Fruit fly (Drosophila melanogaster) whole organism, embryonic: ENCODE measurements around the gene Nep2.

ENCODE experiments used
- Ada2b ChIP-seq: fragments of 200-800 bp; sonication (Bioruptor generic); IDR thresholded peaks from 2 replicates; pipeline ENCODE4 v1.3.6; 2022; ENCODE audit warnings: missing biosample characterization, missing genetic modification characterization
- B-H2 ChIP-seq: fragments of 200-800 bp; sonication (Bioruptor generic); optimal IDR thresholded peaks from 2 replicates; lab custom pipeline; 2018; ENCODE audit warnings: missing biosample characterization, mild to moderate bottlenecking, missing genetic modification characterization
- Blimp-1 ChIP-seq: fragments of 200-800 bp; sonication (Bioruptor generic); optimal IDR thresholded peaks from 3 replicates; lab custom pipeline; 2018; ENCODE audit warnings: missing biosample characterization, missing genetic modification characterization, mild to moderate bottlenecking, moderate library complexity, missing genetic modification reagents
- BtbVII ChIP-seq: fragments of 200-800 bp; sonication (Bioruptor generic); optimal IDR thresholded peaks from 3 replicates; lab custom pipeline; 2017; ENCODE audit warnings: missing biosample characterization, mild to moderate bottlenecking, missing genetic modification characterization
- CG1024 ChIP-seq: fragments of 200-800 bp; sonication (Bioruptor generic); IDR thresholded peaks from 2 replicates; pipeline ENCODE4 v1.3.6; 2022; ENCODE audit warnings: missing biosample characterization, missing genetic modification characterization
- CG10959 ChIP-seq: fragments of 200-800 bp; sonication (Bioruptor generic); IDR thresholded peaks from 2 replicates; pipeline ENCODE4 v1.3.6; 2022; ENCODE audit warnings: missing biosample characterization, missing genetic modification characterization
- CG12299 ChIP-seq: fragments of 200-800 bp; sonication (Bioruptor generic); optimal IDR thresholded peaks from 2 replicates; lab custom pipeline; 2018; ENCODE audit warnings: missing biosample characterization, mild to moderate bottlenecking, missing genetic modification characterization
- CG13424 ChIP-seq: fragments of 200-800 bp; sonication (Bioruptor generic); optimal IDR thresholded peaks from 2 replicates; lab custom pipeline; 2019; ENCODE audit warnings: missing biosample characterization, mild to moderate bottlenecking, missing genetic modification characterization, moderate library complexity
- CG13775 ChIP-seq: fragments of 200-800 bp; sonication (Bioruptor generic); optimal IDR thresholded peaks from 3 replicates; lab custom pipeline; 2017; ENCODE audit warnings: missing biosample characterization, mild to moderate bottlenecking, missing genetic modification characterization
- CG1603 ChIP-seq: fragments of 200-800 bp; sonication (Bioruptor generic); optimal IDR thresholded peaks from 2 replicates; lab custom pipeline; 2019; ENCODE audit warnings: missing biosample characterization, mild to moderate bottlenecking, missing genetic modification characterization, moderate library complexity
- CG17359 ChIP-seq: fragments of 200-800 bp; sonication (Bioruptor generic); optimal IDR thresholded peaks from 3 replicates; lab custom pipeline; 2018; ENCODE audit warnings: missing biosample characterization, mild to moderate bottlenecking, missing genetic modification characterization, moderate library complexity
- CG17829 ChIP-seq: fragments of 200-800 bp; optimal IDR thresholded peaks from 2 replicates; lab custom pipeline; 2019; ENCODE audit warnings: missing biosample characterization, mild to moderate bottlenecking, missing genetic modification characterization, moderate library complexity
- CG17912 ChIP-seq: fragments of 200-800 bp; sonication (Bioruptor generic); optimal IDR thresholded peaks from 2 replicates; lab custom pipeline; 2018; ENCODE audit warnings: missing biosample characterization, mild to moderate bottlenecking, missing genetic modification characterization
- CG18262 ChIP-seq: fragments of 200-800 bp; optimal IDR thresholded peaks from 3 replicates; lab custom pipeline; 2019; ENCODE audit warnings: missing biosample characterization, mild to moderate bottlenecking, missing genetic modification characterization, moderate library complexity
- CG18764 ChIP-seq: fragments of 200-800 bp; sonication (Bioruptor generic); optimal IDR thresholded peaks from 3 replicates; lab custom pipeline; 2016; ENCODE audit warnings: missing biosample characterization, missing genetic modification characterization
- CG2678 ChIP-seq: fragments of 200-800 bp; sonication (Bioruptor generic); optimal IDR thresholded peaks from 3 replicates; lab custom pipeline; 2019; ENCODE audit warnings: missing biosample characterization, mild to moderate bottlenecking, missing genetic modification characterization, moderate library complexity
- CG2712 ChIP-seq: fragments of 200-800 bp; optimal IDR thresholded peaks from 3 replicates; lab custom pipeline; 2019; ENCODE audit warnings: missing biosample characterization, mild to moderate bottlenecking, missing genetic modification characterization, moderate library complexity
- CG31441 ChIP-seq: fragments of 200-800 bp; sonication (Bioruptor generic); IDR thresholded peaks from 2 replicates; pipeline ENCODE4 v1.3.6; 2022; ENCODE audit warnings: missing biosample characterization, missing genetic modification characterization
- CG32532 ChIP-seq: fragments of 200-800 bp; sonication (Bioruptor generic); IDR thresholded peaks from 2 replicates; pipeline ENCODE4 v1.3.6; 2022; ENCODE audit warnings: missing biosample characterization, missing genetic modification characterization
- Camta ChIP-seq: fragments of 200-800 bp; sonication (Bioruptor generic); optimal IDR thresholded peaks from 2 replicates; lab custom pipeline; 2016; ENCODE audit warnings: missing biosample characterization, missing genetic modification characterization
- D19A ChIP-seq: fragments of 200-800 bp; optimal IDR thresholded peaks from 3 replicates; lab custom pipeline; 2019; ENCODE audit warnings: missing biosample characterization, mild to moderate bottlenecking, missing genetic modification characterization, moderate library complexity
- Dbx ChIP-seq: fragments of 200-800 bp; sonication (Bioruptor generic); IDR thresholded peaks from 3 replicates; pipeline ENCODE4 v1.3.6; 2022; ENCODE audit warnings: missing biosample characterization, missing genetic modification characterization
- Dfd ChIP-seq, 2 experiments: fragments of >200 bp; optimal IDR thresholded peaks; 2 replicates each; lab custom pipeline; 2017; ENCODE audit warnings: missing biosample characterization in 2 of 2, missing genetic modification characterization in 2 of 2
- H15 ChIP-seq: fragments of 200-800 bp; sonication (Bioruptor generic); IDR thresholded peaks from 3 replicates; pipeline ENCODE4 v1.3.6; 2022; ENCODE audit warnings: missing biosample characterization, missing genetic modification characterization
- Hr78 ChIP-seq, 2 experiments: fragments of 200-800 bp in 1 of 2; fragments of >200 bp in 1 of 2; sonication (Bioruptor generic) in 1 of 2; optimal IDR thresholded peaks; 2 replicates each; lab custom pipeline; 2017 to 2019; ENCODE audit warnings: missing biosample characterization in 2 of 2, missing genetic modification characterization in 2 of 2, mild to moderate bottlenecking in 1 of 2, moderate library complexity in 1 of 2
- Ptx1 ChIP-seq: fragments of 200-800 bp; sonication (Bioruptor generic); IDR thresholded peaks from 2 replicates; pipeline ENCODE4 v1.3.6; 2022; ENCODE audit warnings: missing biosample characterization, missing genetic modification characterization
- Six4 ChIP-seq: fragments of 200-800 bp; sonication (Bioruptor generic); optimal IDR thresholded peaks from 2 replicates; lab custom pipeline; 2016; ENCODE audit warnings: missing biosample characterization, missing genetic modification characterization
- Sox100B ChIP-seq: fragments of 200-800 bp; sonication (Bioruptor generic); optimal IDR thresholded peaks from 3 replicates; lab custom pipeline; 2018; ENCODE audit warnings: missing biosample characterization, mild to moderate bottlenecking, missing genetic modification characterization
- Xrp1 ChIP-seq: fragments of 200-800 bp; sonication (Bioruptor generic); IDR thresholded peaks from 2 replicates; pipeline ENCODE4 v1.3.6; 2022; ENCODE audit warnings: missing biosample characterization, missing genetic modification characterization
- amos ChIP-seq: fragments of 200-800 bp; sonication (Bioruptor generic); IDR thresholded peaks from 2 replicates; pipeline ENCODE4 v1.3.6; 2022; ENCODE audit warnings: missing biosample characterization, missing genetic modification characterization; ENCODE audit not compliant: partially characterized antibody
- bsh ChIP-seq, 2 experiments: fragments of 200-800 bp; sonication (Bioruptor generic); optimal IDR thresholded peaks; 2 replicates each; lab custom pipeline; 2017 to 2018; ENCODE audit warnings: mild to moderate bottlenecking in 2 of 2, missing biosample characterization in 2 of 2, missing genetic modification characterization in 2 of 2, moderate library complexity in 1 of 2
- ci ChIP-seq: fragments of 200-800 bp; sonication (Bioruptor generic); IDR thresholded peaks from 3 replicates; pipeline ENCODE4 v1.3.6; 2022; ENCODE audit warnings: missing biosample characterization, missing genetic modification characterization
- dmrt11E ChIP-seq: fragments of 200-800 bp; sonication (Bioruptor generic); optimal IDR thresholded peaks from 3 replicates; lab custom pipeline; 2018; ENCODE audit warnings: missing biosample characterization, mild to moderate bottlenecking, missing genetic modification characterization, moderate library complexity
- dmrt99B ChIP-seq: fragments of 200-800 bp; sonication (Bioruptor generic); optimal IDR thresholded peaks from 2 replicates; lab custom pipeline; 2018; ENCODE audit warnings: missing biosample characterization, mild to moderate bottlenecking, missing genetic modification characterization, moderate library complexity
- dpn ChIP-seq, 2 experiments: fragments of 200-800 bp; sonication (Bioruptor generic); optimal IDR thresholded peaks; 3 replicates each; lab custom pipeline; 2016; ENCODE audit warnings: missing biosample characterization in 2 of 2, missing genetic modification characterization in 2 of 2
- ems ChIP-seq: fragments of 200-800 bp; sonication (Bioruptor generic); optimal IDR thresholded peaks from 3 replicates; lab custom pipeline; 2016; ENCODE audit warnings: missing biosample characterization, missing genetic modification characterization
- gem ChIP-seq: fragments of 200-800 bp; sonication (Bioruptor generic); optimal IDR thresholded peaks from 2 replicates; lab custom pipeline; 2019; ENCODE audit warnings: missing biosample characterization, mild to moderate bottlenecking, missing genetic modification characterization, moderate library complexity
- grau ChIP-seq: fragments of 200-800 bp; optimal IDR thresholded peaks from 3 replicates; lab custom pipeline; 2019; ENCODE audit warnings: missing biosample characterization, mild to moderate bottlenecking, missing genetic modification characterization, moderate library complexity
- hkb ChIP-seq, 2 experiments: fragments of 200-800 bp in 1 of 2; fragments of >200 bp in 1 of 2; sonication (Bioruptor generic) in 1 of 2; IDR thresholded peaks in 1 of 2; optimal IDR thresholded peaks in 1 of 2; 2 replicates each; pipeline versions ENCODE4 v1.3.6 to Lab custom; 2017 to 2022; ENCODE audit warnings: missing biosample characterization in 1 of 2, missing genetic modification characterization in 1 of 2
- ken ChIP-seq: fragments of 200-800 bp; sonication (Bioruptor generic); IDR thresholded peaks from 3 replicates; pipeline ENCODE4 v1.3.6; 2022; ENCODE audit warnings: missing biosample characterization, missing genetic modification characterization
- kni ChIP-seq: fragments of 200-800 bp; sonication (Bioruptor generic); optimal IDR thresholded peaks from 3 replicates; lab custom pipeline; 2017; ENCODE audit warnings: mild to moderate bottlenecking, missing biosample characterization, missing genetic modification reagents, missing genetic modification characterization
- oc ChIP-seq: fragments of 200-800 bp; sonication (Bioruptor generic); optimal IDR thresholded peaks from 2 replicates; lab custom pipeline; 2018; ENCODE audit warnings: missing biosample characterization, mild to moderate bottlenecking, missing genetic modification characterization, moderate library complexity
- peb ChIP-seq: fragments of 200-800 bp; sonication (Bioruptor generic); IDR thresholded peaks from 2 replicates; pipeline ENCODE4 v1.3.6; 2022; ENCODE audit warnings: missing biosample characterization, missing genetic modification characterization
- phol ChIP-seq: fragments of 200-800 bp; sonication (Bioruptor generic); optimal IDR thresholded peaks from 3 replicates; lab custom pipeline; 2018; ENCODE audit warnings: missing biosample characterization, mild to moderate bottlenecking, missing genetic modification characterization, moderate library complexity
- prd ChIP-seq, 3 experiments: fragments of >200 bp in 2 of 3; fragments of 200-800 bp in 1 of 3; sonication (Bioruptor generic) in 1 of 3; optimal IDR thresholded peaks in 2 of 3; IDR thresholded peaks in 1 of 3; 2 replicates in 2 of 3; 3 replicates in 1 of 3; pipeline versions ENCODE4 v1.3.6 to Lab custom; 2017 to 2022; ENCODE audit warnings: missing biosample characterization in 1 of 3, missing genetic modification characterization in 1 of 3
- row ChIP-seq: fragments of 200-800 bp; sonication (Bioruptor generic); IDR thresholded peaks from 3 replicates; pipeline ENCODE4 v1.3.6; 2022; ENCODE audit warnings: missing biosample characterization, missing genetic modification characterization
- sens ChIP-seq: fragments of 200-800 bp; sonication (Bioruptor generic); peaks from one replicate; lab custom pipeline; 2016; ENCODE audit warnings: missing biosample characterization, missing genetic modification characterization
- sqz ChIP-seq: fragments of 200-800 bp; sonication (Bioruptor generic); optimal IDR thresholded peaks from 3 replicates; lab custom pipeline; 2018; ENCODE audit warnings: missing biosample characterization, mild to moderate bottlenecking, missing genetic modification characterization
- zfh2 ChIP-seq: fragments of 200-800 bp; sonication (Bioruptor generic); optimal IDR thresholded peaks from 2 replicates; lab custom pipeline; 2016; ENCODE audit warnings: missing biosample characterization, missing genetic modification characterization

Gene Nep2

DNA sequence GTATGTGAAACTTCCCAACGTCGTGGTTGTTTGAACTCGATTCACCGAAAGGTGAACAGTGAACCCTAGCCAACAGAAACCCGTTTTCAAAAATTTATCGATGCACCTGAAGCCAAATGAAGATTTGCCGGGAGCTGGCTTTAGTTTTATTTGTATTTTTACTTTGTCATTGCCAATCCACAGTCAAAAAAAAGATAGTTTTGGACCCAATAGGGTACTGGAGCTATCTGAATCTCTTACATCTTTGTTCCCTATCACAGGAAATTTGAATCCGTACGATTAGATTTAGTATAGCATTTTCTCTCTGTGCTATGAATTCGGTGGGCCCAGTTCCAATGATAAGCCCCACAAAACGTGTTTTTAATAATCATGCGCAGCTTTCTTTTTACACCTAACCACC is 672 bp downstream of the Nep2 start:
- peak; percentile 67 for TF ChIP-seq kni (GFP tag; lab: Kevin White, UChicago)
- no peak for TF ChIP-seq Dfd (GFP tag; optimal IDR thresholded peaks at IDR 0.05; lab: Kevin White, UChicago)
- TF ChIP-seq Ada2b = no peak
- no peak for TF ChIP-seq Camta (GFP tag; lab: Kevin White, UChicago)
- TF ChIP-seq gem (tag; lab: Kevin White, UChicago) = peak; percentile 45
- peak in 1 of 2 experiments; percentile 76 for TF ChIP-seq Hr78 (GFP tag; optimal IDR thresholded peaks at IDR 0.05; lab: Kevin White, UChicago)
- TF ChIP-seq CG12299 (tag; lab: Kevin White, UChicago) = no peak
- no peak for TF ChIP-seq CG13775 (GFP tag; lab: Kevin White, UChicago)
- no peak for TF ChIP-seq Six4 (GFP tag; lab: Kevin White, UChicago)
- TF ChIP-seq CG10959 (GFP tag; lab: Robert Waterston, UW) = no peak
- no peak for TF ChIP-seq zfh2 (GFP tag; lab: Kevin White, UChicago)
- TF ChIP-seq H15 (GFP tag; lab: Robert Waterston, UW) = no peak
- TF ChIP-seq ci (GFP tag; lab: Robert Waterston, UW) = peak; percentile 39; the same call in 1 of the 3 replicates
- TF ChIP-seq CG2678 = peak; percentile 11
- TF ChIP-seq Blimp-1 = peak; percentile 50
- TF ChIP-seq amos = no peak
- TF ChIP-seq hkb (optimal IDR thresholded peaks at IDR 0.05; lab: Kevin White, UChicago) = no peak
- no peak for TF ChIP-seq hkb (GFP tag; IDR thresholded peaks at IDR 0.05; lab: Robert Waterston, UW)
- peak; percentile 41 for TF ChIP-seq oc (tag; lab: Kevin White, UChicago)
- TF ChIP-seq dmrt11E (tag; lab: Kevin White, UChicago) = no peak
- TF ChIP-seq Xrp1 (GFP tag; lab: Robert Waterston, UW) = peak; percentile 37; the same call in 1 of the 2 replicates
- TF ChIP-seq grau (tag; lab: Kevin White, UChicago) = peak; percentile 69
- peak; percentile 16 for TF ChIP-seq CG17829 (tag; lab: Kevin White, UChicago)
- TF ChIP-seq prd (optimal IDR thresholded peaks at IDR 0.05; lab: Kevin White, UChicago) = no peak
- TF ChIP-seq prd (GFP tag; IDR thresholded peaks at IDR 0.05; lab: Robert Waterston, UW) = peak; percentile 10; the same call in 1 of the 3 replicates
- TF ChIP-seq B-H2 (GFP tag; lab: Kevin White, UChicago) = no peak
- no peak for TF ChIP-seq Ptx1 (GFP tag; lab: Robert Waterston, UW)
- no peak for TF ChIP-seq dpn (GFP tag; optimal IDR thresholded peaks at IDR 0.05; lab: Kevin White, UChicago)
- TF ChIP-seq CG18764 (GFP tag; lab: Kevin White, UChicago) = no peak
- TF ChIP-seq Dbx (GFP tag; lab: Robert Waterston, UW) = no peak
- TF ChIP-seq sqz (GFP tag; lab: Kevin White, UChicago) = no peak
- no peak for TF ChIP-seq BtbVII
- TF ChIP-seq CG1603 (tag; lab: Kevin White, UChicago) = peak; percentile 22
- TF ChIP-seq ems (GFP tag; lab: Kevin White, UChicago) = no peak
- TF ChIP-seq dmrt99B (tag; lab: Kevin White, UChicago) = peak; percentile 42
- TF ChIP-seq sens (GFP tag; lab: Kevin White, UChicago) = peak; percentile 73
- TF ChIP-seq CG31441 (GFP tag; lab: Robert Waterston, UW) = 0 out of 2 replicates have a peak, but pooled peaks have one; percentile 29
- TF ChIP-seq CG17359 (tag; lab: Kevin White, UChicago) = peak; percentile 41
- no peak for TF ChIP-seq CG17912
- TF ChIP-seq phol (tag; lab: Kevin White, UChicago) = peak; percentile 13
- no peak for TF ChIP-seq CG32532 (GFP tag; lab: Robert Waterston, UW)
- TF ChIP-seq bsh (GFP tag; optimal IDR thresholded peaks at IDR 0.05; lab: Kevin White, UChicago) = peak in 1 of 2 experiments; percentile 21
- TF ChIP-seq CG18262 (tag; lab: Kevin White, UChicago) = peak; percentile 43
- TF ChIP-seq Sox100B (GFP tag; lab: Kevin White, UChicago) = no peak
- TF ChIP-seq CG2712 = peak; percentile 41
- 0 out of 3 replicates have a peak, but pooled peaks have one; percentile 8 for TF ChIP-seq ken (GFP tag; lab: Robert Waterston, UW)
- no peak for TF ChIP-seq CG1024 (GFP tag; lab: Robert Waterston, UW)
- peak; percentile 28 for TF ChIP-seq D19A (tag; lab: Kevin White, UChicago)
- no peak for TF ChIP-seq peb (GFP tag; lab: Robert Waterston, UW)
- peak; percentile 2 for TF ChIP-seq CG13424 (tag; lab: Kevin White, UChicago)
- peak; percentile 32; the same call in 2 of the 3 replicates for TF ChIP-seq row (GFP tag; lab: Robert Waterston, UW)
